Worm (Caenorhabditis elegans) whole organism, L2 larva: ENCODE data around the gene amph-1.
A peak's percentile ranks its signal among the peaks of the same experiment; 100 is the strongest.

Source experiments
- C34F6.9 ChIP-seq: fragments of 150-350 bp; optimal IDR thresholded peaks from 2 replicates; lab custom pipeline; 2014; ENCODE audit warnings: missing biosample characterization, missing genetic modification characterization
- F13H6.1 ChIP-seq: sonication (generic microtip); optimal IDR thresholded peaks from 2 replicates; lab custom pipeline; 2016; ENCODE audit warnings: missing genetic modification characterization, missing compliant biosample characterization
- R02D3.7 ChIP-seq: fragments of 150-350 bp; optimal IDR thresholded peaks from 2 replicates; lab custom pipeline; 2014; ENCODE audit warnings: missing biosample characterization, missing genetic modification characterization
- Y55F3AM.14 ChIP-seq: fragments of 200-800 bp; sonication (Bioruptor generic); optimal IDR thresholded peaks from 2 replicates; lab custom pipeline; 2018; ENCODE audit warnings: mild to moderate bottlenecking, missing genetic modification characterization, missing compliant biosample characterization
- ZK546.5 ChIP-seq: sonication (generic microtip); optimal IDR thresholded peaks from 2 replicates; lab custom pipeline; 2017; ENCODE audit warnings: missing biosample characterization, missing genetic modification characterization
- alr-1 ChIP-seq: fragments of 150-350 bp; optimal IDR thresholded peaks from 2 replicates; lab custom pipeline; 2014; ENCODE audit warnings: missing biosample characterization, missing genetic modification characterization
- aly-2 ChIP-seq: fragments of 150-350 bp; optimal IDR thresholded peaks from 2 replicates; lab custom pipeline; 2014; ENCODE audit warnings: missing biosample characterization, missing genetic modification characterization
- ama-1 ChIP-seq: fragments of 150-350 bp; optimal IDR thresholded peaks from 2 replicates; lab custom pipeline; 2018; ENCODE audit warnings: inconsistent platforms
- blmp-1 ChIP-seq: sonication (generic microtip); optimal IDR thresholded peaks from 2 replicates; lab custom pipeline; 2017; ENCODE audit warnings: missing genetic modification characterization, mild to moderate bottlenecking, missing compliant biosample characterization, antibody characterized with exemption, moderate library complexity; ENCODE audit not compliant: insufficient read depth
- ceh-16 ChIP-seq: fragments of 150-350 bp; optimal IDR thresholded peaks from 2 replicates; lab custom pipeline; 2014; ENCODE audit warnings: missing biosample characterization, missing genetic modification characterization
- ceh-82 ChIP-seq: fragments of 150-350 bp; optimal IDR thresholded peaks from 2 replicates; lab custom pipeline; 2014; ENCODE audit warnings: missing biosample characterization, missing genetic modification characterization
- crh-2 ChIP-seq: sonication (generic microtip); optimal IDR thresholded peaks from 2 replicates; lab custom pipeline; 2017; ENCODE audit warnings: missing biosample characterization, missing genetic modification characterization
- dmd-4 ChIP-seq: sonication (generic microtip); optimal IDR thresholded peaks from 2 replicates; lab custom pipeline; 2017; ENCODE audit warnings: missing biosample characterization, missing genetic modification characterization
- egl-27 ChIP-seq: sonication (generic microtip); optimal IDR thresholded peaks from 3 replicates; lab custom pipeline; 2017; ENCODE audit warnings: missing biosample characterization, missing genetic modification reagents, missing genetic modification characterization
- elt-1 ChIP-seq: fragments of 150-350 bp; optimal IDR thresholded peaks from 2 replicates; lab custom pipeline; 2014; ENCODE audit warnings: missing biosample characterization, missing genetic modification characterization
- elt-3 ChIP-seq: sonication (generic microtip); optimal IDR thresholded peaks from 2 replicates; lab custom pipeline; 2017; ENCODE audit warnings: missing biosample characterization, missing genetic modification characterization
- fos-1 ChIP-seq: fragments of 150-350 bp; optimal IDR thresholded peaks from 2 replicates; lab custom pipeline; 2014; ENCODE audit warnings: missing biosample characterization, missing genetic modification characterization
- gmeb-1 ChIP-seq: fragments of 150-350 bp; optimal IDR thresholded peaks from 2 replicates; lab custom pipeline; 2014; ENCODE audit warnings: missing biosample characterization, missing genetic modification characterization
- lin-11 ChIP-seq: fragments of 150-350 bp; sonication (generic microtip); optimal IDR thresholded peaks from 2 replicates; lab custom pipeline; 2014; ENCODE audit warnings: missing biosample characterization, missing genetic modification characterization, inconsistent platforms, mixed read lengths
- lin-13 ChIP-seq: fragments of 150-350 bp; optimal IDR thresholded peaks from 2 replicates; lab custom pipeline; 2014; ENCODE audit warnings: missing biosample characterization, missing genetic modification reagents, missing genetic modification characterization
- lin-39 ChIP-seq: fragments of 150-350 bp; optimal IDR thresholded peaks from 2 replicates; lab custom pipeline; 2014; ENCODE audit warnings: missing biosample characterization, missing genetic modification reagents, missing genetic modification characterization
- lsy-2 ChIP-seq, 2 experiments: fragments of 150-350 bp in 1 of 2; sonication (generic microtip) in 1 of 2; optimal IDR thresholded peaks; 2 replicates each; lab custom pipeline; 2014 to 2017; ENCODE audit warnings: missing biosample characterization in 2 of 2, missing genetic modification characterization in 2 of 2
- mab-5 ChIP-seq: fragments of 150-350 bp; optimal IDR thresholded peaks from 2 replicates; lab custom pipeline; 2014; ENCODE audit warnings: missing biosample characterization, missing genetic modification characterization
- mbf-1 ChIP-seq: sonication (generic microtip); optimal IDR thresholded peaks from 2 replicates; lab custom pipeline; 2017; ENCODE audit warnings: missing biosample characterization, missing genetic modification characterization
- mdl-1 ChIP-seq, 2 experiments: fragments of 150-350 bp in 1 of 2; sonication (generic microtip) in 1 of 2; optimal IDR thresholded peaks; 2 replicates each; lab custom pipeline; 2017; ENCODE audit warnings: missing biosample characterization in 2 of 2, missing genetic modification characterization in 2 of 2
- nhr-10 ChIP-seq: sonication (generic microtip); optimal IDR thresholded peaks from 2 replicates; lab custom pipeline; 2017; ENCODE audit warnings: missing biosample characterization, missing genetic modification characterization
- nhr-11 ChIP-seq: fragments of 150-350 bp; optimal IDR thresholded peaks from 2 replicates; lab custom pipeline; 2014; ENCODE audit warnings: missing biosample characterization, missing genetic modification characterization
- nhr-12 ChIP-seq: fragments of 150-350 bp; optimal IDR thresholded peaks from 2 replicates; lab custom pipeline; 2014; ENCODE audit warnings: missing biosample characterization, missing genetic modification characterization
- nhr-129 ChIP-seq: fragments of 150-350 bp; optimal IDR thresholded peaks from 2 replicates; lab custom pipeline; 2014; ENCODE audit warnings: missing biosample characterization, missing genetic modification characterization
- nhr-21 ChIP-seq: fragments of 150-350 bp; optimal IDR thresholded peaks from 2 replicates; lab custom pipeline; 2014; ENCODE audit warnings: missing biosample characterization, missing genetic modification characterization
- nhr-23 ChIP-seq: fragments of 150-350 bp; optimal IDR thresholded peaks from 2 replicates; lab custom pipeline; 2014; ENCODE audit warnings: missing biosample characterization, missing genetic modification reagents, missing genetic modification characterization
- nhr-237 ChIP-seq: fragments of 150-350 bp; optimal IDR thresholded peaks from 2 replicates; lab custom pipeline; 2014; ENCODE audit warnings: missing biosample characterization, missing genetic modification characterization
- nhr-25 ChIP-seq: fragments of 150-350 bp; sonication (generic microtip); optimal IDR thresholded peaks from 3 replicates; lab custom pipeline; 2014; ENCODE audit warnings: missing biosample characterization, missing genetic modification characterization
- nhr-6 ChIP-seq: fragments of 150-350 bp; optimal IDR thresholded peaks from 2 replicates; lab custom pipeline; 2014; ENCODE audit warnings: missing biosample characterization, missing genetic modification characterization
- nhr-77 ChIP-seq: fragments of 150-350 bp; optimal IDR thresholded peaks from 2 replicates; lab custom pipeline; 2014; ENCODE audit warnings: missing biosample characterization, missing genetic modification characterization
- peb-1 ChIP-seq: fragments of 150-350 bp; optimal IDR thresholded peaks from 2 replicates; lab custom pipeline; 2014; ENCODE audit warnings: missing biosample characterization, missing genetic modification characterization
- sem-4 ChIP-seq: fragments of 150-350 bp; optimal IDR thresholded peaks from 2 replicates; lab custom pipeline; 2014; ENCODE audit warnings: missing biosample characterization, missing genetic modification reagents, missing genetic modification characterization
- skn-1 ChIP-seq: sonication (generic microtip); optimal IDR thresholded peaks from 2 replicates; lab custom pipeline; 2017; ENCODE audit warnings: missing biosample characterization, missing genetic modification characterization
- sma-3 ChIP-seq: sonication (generic microtip); optimal IDR thresholded peaks from 2 replicates; lab custom pipeline; 2016; ENCODE audit warnings: missing genetic modification reagents, missing genetic modification characterization, missing compliant biosample characterization
- sma-9 ChIP-seq, 2 experiments: fragments of 150-350 bp in 1 of 2; sonication (generic microtip) in 1 of 2; optimal IDR thresholded peaks; 2 replicates each; lab custom pipeline; 2014 to 2016; ENCODE audit warnings: missing genetic modification characterization in 2 of 2, mild to moderate bottlenecking in 1 of 2, missing biosample characterization in 1 of 2, missing compliant biosample characterization in 1 of 2, missing genetic modification reagents in 1 of 2, moderate library complexity in 1 of 2
- snpc-4 ChIP-seq: fragments of 150-350 bp; optimal IDR thresholded peaks from 2 replicates; lab custom pipeline; 2014; ENCODE audit warnings: missing biosample characterization, missing genetic modification characterization
- unc-39 ChIP-seq: fragments of 150-350 bp; optimal IDR thresholded peaks from 2 replicates; lab custom pipeline; 2014; ENCODE audit warnings: missing biosample characterization, missing genetic modification characterization
- unc-55 ChIP-seq: fragments of 150-350 bp; sonication (generic microtip); optimal IDR thresholded peaks from 3 replicates; lab custom pipeline; 2014; ENCODE audit warnings: missing biosample characterization, missing genetic modification reagents, missing genetic modification characterization
- unc-62 ChIP-seq: fragments of 150-350 bp; optimal IDR thresholded peaks from 2 replicates; lab custom pipeline; 2014; ENCODE audit warnings: missing biosample characterization, missing genetic modification reagents, missing genetic modification characterization
- zag-1 ChIP-seq: fragments of 150-350 bp; optimal IDR thresholded peaks from 2 replicates; lab custom pipeline; 2014; ENCODE audit warnings: missing biosample characterization, missing genetic modification characterization
- ztf-1 ChIP-seq: fragments of 200-800 bp; sonication (Bioruptor generic); conservative IDR thresholded peaks from 2 replicates; pipeline ENCODE4 v1.3.6; 2022; ENCODE audit warnings: missing genetic modification characterization, missing compliant biosample characterization
- ztf-11 ChIP-seq: sonication (generic microtip); optimal IDR thresholded peaks from 2 replicates; lab custom pipeline; 2017; ENCODE audit warnings: missing biosample characterization, missing genetic modification characterization
- ztf-4 ChIP-seq: fragments of 150-350 bp; optimal IDR thresholded peaks from 2 replicates; lab custom pipeline; 2014; ENCODE audit warnings: missing biosample characterization, missing genetic modification characterization

Gene amph-1

ce11 chrIV:9671001-9671652 lies 23.5 kb upstream of the amph-1 start:
- TF ChIP-seq nhr-11 (tag; lab: Kevin White, UChicago), result no peak
- TF ChIP-seq blmp-1 (tag; lab: Kevin White, UChicago), result peak; percentile 49
- TF ChIP-seq ztf-1 (GFP tag; lab: Robert Waterston, UW), result no peak
- no peak for TF ChIP-seq nhr-23 (tag; lab: Kevin White, UChicago)
- TF ChIP-seq alr-1, result no peak
- no peak for TF ChIP-seq skn-1 (tag; lab: Kevin White, UChicago)
- peak; percentile 94 for TF ChIP-seq crh-2 (tag; lab: Kevin White, UChicago)
- no peak for TF ChIP-seq mbf-1
- peak; percentile 50 to 75 for TF ChIP-seq mdl-1 (tag; optimal IDR thresholded peaks at IDR 0.05; lab: Kevin White, UChicago)
- TF ChIP-seq dmd-4 (tag; lab: Kevin White, UChicago), result no peak
- no peak for TF ChIP-seq peb-1 (tag; lab: Kevin White, UChicago)
- TF ChIP-seq aly-2 (tag; lab: Kevin White, UChicago), result no peak
- peak; percentile 58 for TF ChIP-seq fos-1
- no peak for TF ChIP-seq elt-1 (tag; lab: Kevin White, UChicago)
- TF ChIP-seq egl-27, result peak; percentile 37
- no peak for TF ChIP-seq lin-39 (tag; lab: Kevin White, UChicago)
- no peak for TF ChIP-seq ztf-11 (tag; lab: Kevin White, UChicago)
- TF ChIP-seq sem-4, result peak; percentile 24
- TF ChIP-seq nhr-10 (tag; lab: Kevin White, UChicago), result no peak
- no peak for TF ChIP-seq nhr-237 (tag; lab: Kevin White, UChicago)
- no peak for TF ChIP-seq nhr-12 (tag; lab: Kevin White, UChicago)
- TF ChIP-seq ceh-82 (tag; lab: Kevin White, UChicago), result no peak
- TF ChIP-seq unc-55 (GFP tag; lab: Kevin White, UChicago), result no peak
- no peak for TF ChIP-seq Y55F3AM.14
- peak; percentile 97 for TF ChIP-seq sma-9 (GFP tag; optimal IDR thresholded peaks at IDR 0.05; lab: Kevin White, UChicago)
- TF ChIP-seq sma-9 (tag; optimal IDR thresholded peaks at IDR 0.05; lab: Kevin White, UChicago), result no peak
- TF ChIP-seq nhr-6 (tag; lab: Kevin White, UChicago), result peak; percentile 49
- TF ChIP-seq ZK546.5 (tag; lab: Kevin White, UChicago), result no peak
- TF ChIP-seq unc-39 (tag; lab: Kevin White, UChicago), result no peak
- peak; percentile 79 for TF ChIP-seq nhr-25 (tag; lab: Kevin White, UChicago)
- TF ChIP-seq ama-1 (lab: Kevin White, UChicago), result no peak
- TF ChIP-seq nhr-21 (tag; lab: Kevin White, UChicago), result no peak
- peak; percentile 4 for TF ChIP-seq C34F6.9
- TF ChIP-seq lin-13 (GFP tag; lab: Kevin White, UChicago), result peak; percentile 24
- peak; percentile 89 for TF ChIP-seq nhr-129 (tag; lab: Kevin White, UChicago)
- TF ChIP-seq lin-11 (tag; lab: Kevin White, UChicago), result no peak
- TF ChIP-seq unc-62, result no peak
- no peak for TF ChIP-seq snpc-4
- no peak for TF ChIP-seq ceh-16 (tag; lab: Kevin White, UChicago)
- peak; percentile 52 for TF ChIP-seq sma-3 (GFP tag; lab: Kevin White, UChicago)
- no peak for TF ChIP-seq nhr-77 (tag; lab: Kevin White, UChicago)
- peak in 1 of 2 experiments; percentile 53 for TF ChIP-seq lsy-2 (tag; optimal IDR thresholded peaks at IDR 0.05; lab: Kevin White, UChicago)
- TF ChIP-seq mab-5 (tag; lab: Kevin White, UChicago), result no peak
- no peak for TF ChIP-seq elt-3 (tag; lab: Kevin White, UChicago)
- TF ChIP-seq gmeb-1, result peak; percentile 45
- no peak for TF ChIP-seq zag-1 (tag; lab: Kevin White, UChicago)
- peak; percentile 45 for TF ChIP-seq ztf-4 (tag; lab: Kevin White, UChicago)
- TF ChIP-seq F13H6.1 (tag; lab: Kevin White, UChicago), result peak; percentile 92
- TF ChIP-seq R02D3.7, result no peak
